Worm (Caenorhabditis elegans) whole organism, young adult: ENCODE measurements around the gene Y40A1A.3.
A peak's percentile ranks its signal among the peaks of the same experiment; 100 is the strongest.

ENCODE experiments used
- B0019.2 ChIP-seq: fragments of 200-800 bp; sonication (Bioruptor generic); conservative IDR thresholded peaks from 2 replicates; pipeline ENCODE4 v1.3.6; 2022; ENCODE audit warnings: missing genetic modification reagents, missing genetic modification characterization, missing compliant biosample characterization
- B0261.1 ChIP-seq: sonication (generic microtip); optimal IDR thresholded peaks from 2 replicates; lab custom pipeline; 2016; ENCODE audit warnings: mild to moderate bottlenecking, missing genetic modification characterization, moderate library complexity, missing compliant biosample characterization
- C06A6.2 ChIP-seq: fragments of 200-800 bp; sonication (Bioruptor generic); conservative IDR thresholded peaks from 2 replicates; pipeline ENCODE4 v1.3.6; 2022; ENCODE audit warnings: missing genetic modification characterization, missing compliant biosample characterization
- F49E8.2 ChIP-seq: sonication (generic microtip); optimal IDR thresholded peaks from 3 replicates; lab custom pipeline; 2017; ENCODE audit warnings: missing genetic modification characterization, mild to moderate bottlenecking, missing compliant biosample characterization, antibody characterized with exemption, moderate library complexity; ENCODE audit not compliant: insufficient read depth
- F52B5.7 ChIP-seq: sonication (generic microtip); optimal IDR thresholded peaks from 2 replicates; lab custom pipeline; 2016; ENCODE audit warnings: mild to moderate bottlenecking, missing genetic modification characterization, missing compliant biosample characterization
- F57C9.4 ChIP-seq: sonication (generic microtip); optimal IDR thresholded peaks from 2 replicates; lab custom pipeline; 2017; ENCODE audit warnings: mild to moderate bottlenecking, missing genetic modification characterization, missing compliant biosample characterization
- K11D2.4 ChIP-seq: fragments of 200-800 bp; sonication (Bioruptor generic); IDR thresholded peaks from 2 replicates; pipeline ENCODE4 v1.3.6; 2022; ENCODE audit warnings: missing genetic modification reagents, missing genetic modification characterization, missing compliant biosample characterization
- T07F8.4 ChIP-seq: sonication (generic microtip); optimal IDR thresholded peaks from 2 replicates; lab custom pipeline; 2016; ENCODE audit warnings: mild to moderate bottlenecking, missing genetic modification characterization, moderate library complexity, missing compliant biosample characterization
- T26A5.8 ChIP-seq: sonication (generic microtip); optimal IDR thresholded peaks from 2 replicates; lab custom pipeline; 2016; ENCODE audit warnings: missing genetic modification characterization, missing compliant biosample characterization
- Y53F4B.3 ChIP-seq: fragments of 200-800 bp; sonication (Bioruptor generic); IDR thresholded peaks from 2 replicates; pipeline ENCODE4 v1.3.6; 2022; ENCODE audit warnings: missing genetic modification reagents, missing genetic modification characterization, missing compliant biosample characterization
- Y56A3A.18 ChIP-seq: fragments of 200-800 bp; sonication (Bioruptor generic); IDR thresholded peaks from 2 replicates; pipeline ENCODE4 v1.3.6; 2022; ENCODE audit warnings: missing genetic modification reagents, missing genetic modification characterization, missing compliant biosample characterization
- Y67H2A.10 ChIP-seq: fragments of 200-800 bp; sonication (Bioruptor generic); conservative IDR thresholded peaks from 2 replicates; pipeline ENCODE4 v1.3.6; 2022; ENCODE audit warnings: missing genetic modification reagents, missing genetic modification characterization, missing compliant biosample characterization
- ZK185.1 ChIP-seq: sonication (generic microtip); optimal IDR thresholded peaks from 2 replicates; lab custom pipeline; 2016; ENCODE audit warnings: mild to moderate bottlenecking, missing genetic modification characterization, missing compliant biosample characterization; ENCODE audit not compliant: poor library complexity, severe bottlenecking
- akir-1 ChIP-seq: fragments of 200-800 bp; sonication (Bioruptor generic); optimal IDR thresholded peaks from 2 replicates; lab custom pipeline; 2018; ENCODE audit warnings: mild to moderate bottlenecking, missing genetic modification characterization, moderate library complexity, missing compliant biosample characterization
- bed-2 ChIP-seq: fragments of 200-800 bp; sonication (Bioruptor generic); IDR thresholded peaks from 2 replicates; pipeline ENCODE4 v1.3.6; 2022; ENCODE audit warnings: missing genetic modification reagents, missing genetic modification characterization, missing compliant biosample characterization
- ccch-3 ChIP-seq: fragments of 200-800 bp; sonication (Bioruptor generic); optimal IDR thresholded peaks from 2 replicates; lab custom pipeline; 2018; ENCODE audit warnings: mild to moderate bottlenecking, missing genetic modification characterization, missing compliant biosample characterization
- cebp-1 ChIP-seq, 2 experiments: fragments of 200-800 bp in 1 of 2; sonication (Bioruptor generic) in 1 of 2; sonication (generic microtip) in 1 of 2; IDR thresholded peaks in 1 of 2; optimal IDR thresholded peaks in 1 of 2; 2 replicates each; pipeline versions ENCODE4 v1.3.6 to Lab custom; 2017 to 2022; ENCODE audit warnings: missing compliant biosample characterization in 2 of 2, missing genetic modification characterization in 2 of 2, mild to moderate bottlenecking in 1 of 2, missing genetic modification reagents in 1 of 2, moderate library complexity in 1 of 2
- ceh-40 ChIP-seq: fragments of 200-800 bp; sonication (Bioruptor generic); IDR thresholded peaks from 2 replicates; pipeline ENCODE4 v1.3.6; 2022; ENCODE audit warnings: missing genetic modification characterization, missing compliant biosample characterization
- die-1 ChIP-seq: sonication (generic microtip); optimal IDR thresholded peaks from 2 replicates; lab custom pipeline; 2016; ENCODE audit warnings: missing genotype, mild to moderate bottlenecking, missing genetic modification characterization, missing compliant biosample characterization
- dox-1 ChIP-seq: fragments of 200-800 bp; sonication (Bioruptor generic); IDR thresholded peaks from 2 replicates; pipeline ENCODE4 v1.3.6; 2022; ENCODE audit warnings: missing genetic modification reagents, missing genetic modification characterization, missing compliant biosample characterization
- egl-18 ChIP-seq: fragments of 200-800 bp; sonication (Bioruptor generic); IDR thresholded peaks from 2 replicates; pipeline ENCODE4 v1.3.6; 2022; ENCODE audit warnings: missing genetic modification reagents, missing genetic modification characterization, missing compliant biosample characterization
- egl-44 ChIP-seq: fragments of 200-800 bp; sonication (Bioruptor generic); IDR thresholded peaks from 2 replicates; pipeline ENCODE4 v1.3.6; 2022; ENCODE audit warnings: missing genetic modification reagents, missing genetic modification characterization, missing compliant biosample characterization
- egrh-3 ChIP-seq: fragments of 200-800 bp; sonication (Bioruptor generic); IDR thresholded peaks from 2 replicates; pipeline ENCODE4 v1.3.6; 2022; ENCODE audit warnings: missing genetic modification reagents, missing genetic modification characterization, missing compliant biosample characterization
- him-1 ChIP-seq: sonication (generic microtip); optimal IDR thresholded peaks from 2 replicates; lab custom pipeline; 2016; ENCODE audit warnings: missing genotype, missing genetic modification reagents, missing genetic modification characterization, missing compliant biosample characterization
- let-607 ChIP-seq, 2 experiments: fragments of 200-800 bp in 1 of 2; sonication (Bioruptor generic) in 1 of 2; sonication (generic microtip) in 1 of 2; optimal IDR thresholded peaks; 2 replicates each; lab custom pipeline; 2016 to 2018; ENCODE audit warnings: mild to moderate bottlenecking in 2 of 2, missing compliant biosample characterization in 2 of 2, missing genetic modification characterization in 2 of 2, moderate library complexity in 2 of 2, missing genotype in 1 of 2
- lir-1 ChIP-seq: fragments of 200-800 bp; sonication (Bioruptor generic); conservative IDR thresholded peaks from 2 replicates; pipeline ENCODE4 v1.3.6; 2022; ENCODE audit warnings: missing genetic modification reagents, missing genetic modification characterization, missing compliant biosample characterization
- lsl-1 ChIP-seq: fragments of 200-800 bp; sonication (Bioruptor generic); optimal IDR thresholded peaks from 2 replicates; lab custom pipeline; 2018; ENCODE audit warnings: mild to moderate bottlenecking, missing genetic modification characterization, moderate library complexity, missing compliant biosample characterization
- madf-3 ChIP-seq: fragments of 200-800 bp; sonication (Bioruptor generic); IDR thresholded peaks from 2 replicates; pipeline ENCODE4 v1.3.6; 2022; ENCODE audit warnings: missing genetic modification reagents, missing genetic modification characterization, missing compliant biosample characterization
- mcd-1 ChIP-seq: fragments of 200-800 bp; sonication (Bioruptor generic); IDR thresholded peaks from 2 replicates; pipeline ENCODE4 v1.3.6; 2022; ENCODE audit warnings: missing genetic modification reagents, missing genetic modification characterization, missing compliant biosample characterization
- nfya-1 ChIP-seq: sonication (generic microtip); optimal IDR thresholded peaks from 2 replicates; lab custom pipeline; 2017; ENCODE audit warnings: antibody characterized with exemption, missing compliant biosample characterization, missing genetic modification characterization, borderline replicate concordance; ENCODE audit not compliant: insufficient read depth
- nhr-80 ChIP-seq: sonication (generic microtip); optimal IDR thresholded peaks from 2 replicates; lab custom pipeline; 2016; ENCODE audit warnings: missing genetic modification characterization, missing compliant biosample characterization
- rcor-1 ChIP-seq: fragments of 200-800 bp; sonication (Bioruptor generic); IDR thresholded peaks from 2 replicates; pipeline ENCODE4 v1.3.6; 2022; ENCODE audit warnings: missing genetic modification reagents, missing genetic modification characterization, missing compliant biosample characterization
- rpc-1 ChIP-seq, 2 experiments: fragments of 150-350 bp in 1 of 2; sonication (generic microtip) in 1 of 2; optimal IDR thresholded peaks; 2 replicates each; lab custom pipeline; 2014 to 2018; ENCODE audit warnings: missing biosample characterization in 1 of 2, missing genetic modification characterization in 1 of 2, missing genetic modification reagents in 1 of 2, missing genotype in 1 of 2
- snpc-1.1 ChIP-seq: sonication (generic microtip); optimal IDR thresholded peaks from 2 replicates; lab custom pipeline; 2017; ENCODE audit warnings: missing genetic modification characterization, mild to moderate bottlenecking, missing compliant biosample characterization, antibody characterized with exemption, moderate library complexity, missing genotype, missing genetic modification reagents; ENCODE audit not compliant: insufficient read depth
- somi-1 ChIP-seq: fragments of 200-800 bp; sonication (Bioruptor generic); optimal IDR thresholded peaks from 2 replicates; lab custom pipeline; 2018; ENCODE audit warnings: mild to moderate bottlenecking, missing genetic modification characterization, missing compliant biosample characterization
- tbp1 ChIP-seq: fragments of 200-800 bp; sonication (Bioruptor generic); optimal IDR thresholded peaks from 2 replicates; lab custom pipeline; 2018; ENCODE audit warnings: mild to moderate bottlenecking, missing genetic modification characterization, missing compliant biosample characterization
- tlf-1 ChIP-seq: fragments of 200-800 bp; sonication (Bioruptor generic); optimal IDR thresholded peaks from 2 replicates; lab custom pipeline; 2018; ENCODE audit warnings: mild to moderate bottlenecking, missing genetic modification characterization, missing compliant biosample characterization
- ztf-26 ChIP-seq: sonication (generic microtip); optimal IDR thresholded peaks from 2 replicates; lab custom pipeline; 2017; ENCODE audit warnings: missing genetic modification characterization, missing compliant biosample characterization
- ztf-3 ChIP-seq: fragments of 200-800 bp; sonication (Bioruptor generic); optimal IDR thresholded peaks from 2 replicates; lab custom pipeline; 2018; ENCODE audit warnings: mild to moderate bottlenecking, missing genetic modification characterization, missing compliant biosample characterization

Gene Y40A1A.3

DNA sequence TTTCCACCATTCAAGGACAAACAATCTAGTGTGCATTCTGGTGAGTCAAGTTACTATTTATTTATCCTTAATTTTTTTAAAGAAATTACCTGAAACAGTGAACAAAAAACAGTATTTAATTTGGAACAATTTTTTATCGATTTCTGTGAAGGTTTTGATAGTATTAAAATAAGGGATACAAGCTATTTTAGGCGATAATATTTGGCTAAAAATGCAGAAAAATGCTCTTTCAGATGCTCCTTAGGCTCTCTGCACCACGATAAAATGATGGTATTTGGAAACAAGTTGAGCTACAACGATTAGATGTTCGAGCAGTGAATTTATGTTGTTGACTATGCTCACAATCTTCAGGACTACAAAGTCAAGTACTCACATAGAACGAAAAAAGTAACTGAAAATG is 22.1 kb downstream of the Y40A1A.3 start, which contains the start of gene F52D2.6:
TSS of gene F52D2.6 (plus strand) at position 301 of the 400 bp plus-strand sequence.
- TF ChIP-seq ccch-3 (no peak), egl-44 (GFP tag; lab: Robert Waterston, UW) (no peak), T07F8.4 (tag; lab: Kevin White, UChicago) (no peak), nfya-1 (tag; lab: Kevin White, UChicago) (no peak), rpc-1 (optimal IDR thresholded peaks at IDR 0.05; lab: Kevin White, UChicago) (no peak), rpc-1 (tag; optimal IDR thresholded peaks at IDR 0.05; lab: Kevin White, UChicago) (no peak), C06A6.2 (GFP tag; lab: Robert Waterston, UW) (no peak), B0019.2 (GFP tag; lab: Robert Waterston, UW) (no peak)
- TF ChIP-seq, all 124 proteins: peak for 0

DNA sequence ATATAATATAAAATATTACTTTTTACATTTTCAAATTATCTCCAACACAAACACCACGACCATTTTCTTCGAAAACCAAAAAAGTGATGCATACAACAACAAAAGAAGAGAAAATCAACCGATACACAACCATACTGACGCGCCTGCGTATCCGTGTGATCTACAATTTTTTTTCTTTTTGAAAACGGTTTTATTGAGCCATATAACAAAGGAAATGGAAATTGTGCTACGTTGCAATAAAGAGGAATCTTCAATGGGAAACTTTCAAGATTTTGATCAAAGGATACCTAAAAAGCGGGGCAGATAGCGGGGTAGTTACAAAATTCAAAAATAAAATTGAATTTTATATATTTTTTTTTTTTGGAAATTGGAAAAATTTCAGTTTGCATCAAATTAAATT is 23.1 kb downstream of the Y40A1A.3 start, which contains the start of gene F52D2.5:
TSS of gene F52D2.5 (minus strand) at position 101 of the 400 bp plus-strand sequence.
- no peak for TF ChIP-seq F49E8.2 (tag; lab: Kevin White, UChicago)
- no peak for TF ChIP-seq Y67H2A.10 (GFP tag; lab: Robert Waterston, UW)
- TF ChIP-seq F52B5.7 (tag; lab: Kevin White, UChicago) = no peak
- TF ChIP-seq K11D2.4 (GFP tag; lab: Robert Waterston, UW) = no peak
- TF ChIP-seq bed-2 (GFP tag; lab: Robert Waterston, UW) = no peak
- TF ChIP-seq Y56A3A.18 = no peak
- TF ChIP-seq T26A5.8 = no peak
- TF ChIP-seq cebp-1 (GFP tag; IDR thresholded peaks at IDR 0.05; lab: Robert Waterston, UW) = no peak
- no peak for TF ChIP-seq cebp-1 (tag; optimal IDR thresholded peaks at IDR 0.05; lab: Kevin White, UChicago)
- no peak for TF ChIP-seq somi-1
- TF ChIP-seq madf-3 (GFP tag; lab: Robert Waterston, UW) = no peak
- no peak for TF ChIP-seq snpc-1.1
- TF ChIP-seq ztf-26 (tag; lab: Kevin White, UChicago) = no peak
- no peak for TF ChIP-seq akir-1 (GFP tag; lab: Kevin White, UChicago)
- TF ChIP-seq let-607 (tag; optimal IDR thresholded peaks at IDR 0.05; lab: Kevin White, UChicago) = no peak
- TF ChIP-seq lsl-1 (GFP tag; lab: Kevin White, UChicago) = no peak
- no peak for TF ChIP-seq him-1
- TF ChIP-seq egrh-3 (GFP tag; lab: Robert Waterston, UW) = no peak

DNA sequence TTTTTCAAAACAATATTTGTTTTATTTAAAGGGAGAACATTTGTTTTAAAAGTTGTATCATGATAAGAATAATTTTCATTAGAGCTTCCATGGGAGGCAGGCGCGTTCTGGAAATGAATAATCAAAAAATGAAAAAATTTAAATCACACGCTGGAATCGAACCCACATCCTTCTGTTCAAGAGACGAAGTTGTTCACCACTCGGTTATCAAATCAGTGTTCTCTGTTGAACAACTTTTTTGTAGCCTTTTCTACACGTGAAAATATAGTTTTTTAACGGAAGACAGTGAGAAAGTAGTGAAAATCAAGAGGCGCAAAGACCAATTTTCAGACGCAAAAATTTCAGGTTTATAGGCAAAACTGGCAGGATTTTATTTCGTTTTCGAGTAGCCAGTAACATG is 25.1 kb downstream of the Y40A1A.3 start:
- TF ChIP-seq Y53F4B.3 (GFP tag; lab: Robert Waterston, UW) (no peak), egl-18 (no peak), lir-1 (GFP tag; lab: Robert Waterston, UW) (no peak), nhr-80 (no peak), tbp1 (peak; percentile 78), tlf-1 (no peak), dox-1 (GFP tag; lab: Robert Waterston, UW) (no peak), mcd-1 (GFP tag; lab: Robert Waterston, UW) (no peak), die-1 (tag; lab: Kevin White, UChicago) (no peak), let-607 (tag; optimal IDR thresholded peaks at IDR 0.05; lab: Kevin White, UChicago) (no peak), rpc-1 (optimal IDR thresholded peaks at IDR 0.05; lab: Kevin White, UChicago) (peak; percentile 36), rpc-1 (tag; optimal IDR thresholded peaks at IDR 0.05; lab: Kevin White, UChicago) (peak; percentile 69), snpc-1.1 (no peak), ZK185.1 (tag; lab: Kevin White, UChicago) (no peak), B0019.2 (GFP tag; lab: Robert Waterston, UW) (no peak), ceh-40 (GFP tag; lab: Robert Waterston, UW) (no peak), rcor-1 (GFP tag; lab: Robert Waterston, UW) (no peak), ztf-3 (no peak), B0261.1 (tag; lab: Kevin White, UChicago) (peak; percentile 43), F57C9.4 (no peak), Y67H2A.10 (GFP tag; lab: Robert Waterston, UW) (no peak), madf-3 (GFP tag; lab: Robert Waterston, UW) (no peak)
